Worm (Caenorhabditis elegans): ENCODE data around the gene nhr-206.

DNA sequence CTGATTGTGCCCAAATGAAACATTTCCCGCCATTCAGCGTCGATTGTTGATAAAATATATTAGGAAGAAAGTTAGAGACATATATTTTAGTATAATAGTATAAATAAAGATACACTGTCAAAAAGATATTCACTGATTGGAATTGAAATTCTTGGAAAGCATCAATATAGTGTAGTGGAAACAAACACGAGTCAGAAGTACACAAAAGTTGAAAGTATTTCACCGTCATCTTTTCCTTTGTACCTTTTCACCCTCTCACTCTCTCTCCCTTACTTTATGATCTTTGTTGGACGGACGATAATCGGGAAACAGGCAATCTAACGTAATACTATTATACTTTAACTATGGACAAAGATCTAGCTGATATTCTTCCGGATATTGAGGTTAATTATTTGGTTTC is 2.2 kb downstream of the nhr-206 start, which contains the start of gene nhr-208:
- no peak for TF ChIP-seq ztf-29 (GFP tag; IDR thresholded peaks at IDR 0.05)
- no peak for TF ChIP-seq ztf-23 (GFP tag; IDR thresholded peaks at IDR 0.05)
- TF ChIP-seq T22C8.4 (GFP tag; IDR thresholded peaks at IDR 0.05) = no peak
- no peak for TF ChIP-seq med-1 (GFP tag; optimal IDR thresholded peaks at IDR 0.05; ENCODE audit: insufficient read depth)
- no peak for TF ChIP-seq klf-2 (GFP tag; conservative IDR thresholded peaks at IDR 0.05)
- no peak for TF ChIP-seq flt-1 (GFP tag; IDR thresholded peaks at IDR 0.05)
- no peak for TF ChIP-seq ref-1 (GFP tag; conservative IDR thresholded peaks at IDR 0.05)
- TF ChIP-seq cog-1 (tag; optimal IDR thresholded peaks at IDR 0.05) = no peak
- no peak for TF ChIP-seq tab-1 (GFP tag; IDR thresholded peaks at IDR 0.05)
